Fruit fly (Drosophila melanogaster): ENCODE measurements around the gene CG15531.
A peak's percentile ranks its signal among the peaks of the same experiment; 100 is the strongest.

The CG15531 gene

dm6 chr3R:30203104-30203986 lies 7.3 kb upstream of the CG15531 start (continued):
- TF ChIP-seq CG15514 (GFP tag; optimal IDR thresholded peaks at IDR 0.05) (peak; percentile 93), slp2 (GFP tag; optimal IDR thresholded peaks at IDR 0.05) (peak; percentile 96), CG10267 (tag; optimal IDR thresholded peaks at IDR 0.05) (peak; percentile 91), bowl (GFP tag; IDR thresholded peaks at IDR 0.05) (peak; percentile 94), CG4282 (GFP tag; optimal IDR thresholded peaks at IDR 0.05) (peak; percentile 82), vnd (GFP tag; IDR thresholded peaks at IDR 0.05; ENCODE audit: partially characterized antibody) (no peak), tll (GFP tag; optimal IDR thresholded peaks at IDR 0.05) (peak in 1 of 2 experiments; percentile 59), wdn (GFP tag; IDR thresholded peaks at IDR 0.05) (peak; percentile 84), Awh (GFP tag; IDR thresholded peaks at IDR 0.05) (peak; percentile 90), Sox100B (GFP tag; optimal IDR thresholded peaks at IDR 0.05) (peak; percentile 96), unpg (GFP tag; optimal IDR thresholded peaks at IDR 0.05) (peak; percentile 93), hb (GFP tag; IDR thresholded peaks at IDR 0.05; ENCODE audit: partially characterized antibody) (no peak), klu (GFP tag; IDR thresholded peaks at IDR 0.05) (peak; percentile 91), ttk (GFP tag; IDR thresholded peaks at IDR 0.05) (peak; percentile 95), Sin3A (optimal IDR thresholded peaks at IDR 0.05) (no peak), Sry-β (GFP tag; optimal IDR thresholded peaks at IDR 0.05) (peak; percentile 64), CG3838 (GFP tag; optimal IDR thresholded peaks at IDR 0.05) (peak; percentile 96), Eip74EF (GFP tag; optimal IDR thresholded peaks at IDR 0.05) (peak in 1 of 2 experiments; percentile 97), Nf-YC (tag; optimal IDR thresholded peaks at IDR 0.05) (peak; percentile 86), CG12744 (GFP tag; optimal IDR thresholded peaks at IDR 0.05) (peak; percentile 88), CG9797 (GFP tag; optimal IDR thresholded peaks at IDR 0.05) (peak; percentile 54), odd (GFP tag; optimal IDR thresholded peaks at IDR 0.05) (peak; percentile 90), fu2 (GFP tag; optimal IDR thresholded peaks at IDR 0.05) (peak; percentile 94), CG33213 (GFP tag; optimal IDR thresholded peaks at IDR 0.05) (peak; percentile 97), CG7928 (GFP tag; optimal IDR thresholded peaks at IDR 0.05) (peak; percentile 77), Usf (GFP tag; optimal IDR thresholded peaks at IDR 0.05) (peak; percentile 83), CG10462 (GFP tag; optimal IDR thresholded peaks at IDR 0.05) (peak; percentile 83), sna (GFP tag; IDR thresholded peaks at IDR 0.05; ENCODE audit: partially characterized antibody) (0 out of 2 replicates have a peak, but pooled peaks have one; percentile 23), oc (tag; optimal IDR thresholded peaks at IDR 0.05) (peak; percentile 83), CG3065 (GFP tag; optimal IDR thresholded peaks at IDR 0.05) (peak; percentile 87), CG17359 (tag; optimal IDR thresholded peaks at IDR 0.05) (peak; percentile 98), repo (GFP tag; optimal IDR thresholded peaks at IDR 0.05) (peak; percentile 98), ci (GFP tag; IDR thresholded peaks at IDR 0.05) (peak; percentile 80), gro (GFP tag; optimal IDR thresholded peaks at IDR 0.05) (peak; percentile 98), Meics (GFP tag; optimal IDR thresholded peaks at IDR 0.05) (peak; percentile 97), dysf (GFP tag; IDR thresholded peaks at IDR 0.05) (peak; percentile 97), ERR (GFP tag; optimal IDR thresholded peaks at IDR 0.05) (peak; percentile 97), scrt (GFP tag; optimal IDR thresholded peaks at IDR 0.05) (peak; percentile 97), prd (optimal IDR thresholded peaks at IDR 0.05) (no peak), prd (GFP tag; IDR thresholded peaks at IDR 0.05) (peak; percentile 95), tin (GFP tag; optimal IDR thresholded peaks at IDR 0.05) (peak; percentile 97), CG9437 (GFP tag; optimal IDR thresholded peaks at IDR 0.05) (peak; percentile 84), bbx (GFP tag; IDR thresholded peaks at IDR 0.05; ENCODE audit: partially characterized antibody) (0 out of 2 replicates have a peak, but pooled peaks have one; percentile 26), mam (GFP tag; optimal IDR thresholded peaks at IDR 0.05) (peak; percentile 98), CG13775 (GFP tag; optimal IDR thresholded peaks at IDR 0.05) (peak; percentile 85), tna (GFP tag; IDR thresholded peaks at IDR 0.05; ENCODE audit: partially characterized antibody) (no peak), gcm (GFP tag; optimal IDR thresholded peaks at IDR 0.05) (peak; percentile 81), btn (GFP tag; optimal IDR thresholded peaks at IDR 0.05) (peak; percentile 97)

Measured in whole organism, embryonic.